Worm (Caenorhabditis elegans): ENCODE data around the gene lin-8.

- no peak for TF ChIP-seq nhr-237 (tag; optimal IDR thresholded peaks at IDR 0.05)
- no peak for TF ChIP-seq fos-1 (tag; optimal IDR thresholded peaks at IDR 0.05)
- no peak for TF ChIP-seq ama-1 (optimal IDR thresholded peaks at IDR 0.05)
- no peak for TF ChIP-seq fkh-10 (GFP tag; optimal IDR thresholded peaks at IDR 0.05)
- no peak for TF ChIP-seq hmg-11 (tag; optimal IDR thresholded peaks at IDR 0.05)
Observed at ce11 chrII:3067896-3068295, 11.3 kb downstream of the lin-8 start.

Measured in whole organism, L3 larva.